Fruit fly (Drosophila melanogaster): ENCODE results near the gene CG31633.

Gene CG31633

DNA sequence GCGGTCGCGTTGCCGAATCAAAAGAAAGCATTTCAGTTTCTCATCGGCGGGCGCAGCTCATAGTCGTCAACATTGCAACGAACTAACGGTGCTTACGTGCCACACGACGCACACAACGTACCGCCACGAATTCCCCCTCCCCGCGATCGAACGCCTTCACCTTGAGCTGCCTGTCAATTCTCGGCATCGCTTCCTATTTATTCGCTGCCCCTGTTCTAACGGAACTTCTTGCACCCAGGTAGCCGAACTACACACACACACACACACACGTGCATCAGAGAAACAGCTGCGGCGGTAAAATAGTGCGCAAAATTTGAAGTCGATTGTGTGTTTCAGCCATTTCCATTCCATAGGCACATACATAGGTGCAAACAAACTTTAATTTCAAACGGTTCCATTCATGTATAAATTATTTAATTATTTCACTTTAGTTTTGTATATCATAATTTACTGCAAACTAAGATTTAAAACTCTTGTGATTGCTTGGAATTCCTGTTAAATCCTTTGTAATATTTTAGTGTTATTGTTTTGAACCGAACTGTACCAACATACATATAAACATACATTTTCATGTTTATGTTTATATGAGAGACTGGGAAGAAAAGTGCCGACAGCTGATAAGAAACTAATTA is 44.6 kb downstream of the CG31633 start:
- TF ChIP-seq ey (GFP tag; optimal IDR thresholded peaks at IDR 0.05) (no peak), lola (GFP tag; optimal IDR thresholded peaks at IDR 0.05) (no peak), Dif (GFP tag; optimal IDR thresholded peaks at IDR 0.05; ENCODE audit: partially characterized antibody) (no peak), Hr83 (GFP tag; optimal IDR thresholded peaks at IDR 0.05; ENCODE audit: poor library complexity, severe bottlenecking) (no peak), h (GFP tag; optimal IDR thresholded peaks at IDR 0.05) (no peak), pan (optimal IDR thresholded peaks at IDR 0.05) (no peak), psq (GFP tag; optimal IDR thresholded peaks at IDR 0.05) (no peak), HLH106 (tag; optimal IDR thresholded peaks at IDR 0.05) (no peak), jim (GFP tag; optimal IDR thresholded peaks at IDR 0.05) (no peak), dl (GFP tag; optimal IDR thresholded peaks at IDR 0.05; ENCODE audit: insufficient read depth in 1 of 2, partially characterized antibody in 2 of 2) (no peak), Hnf4 (GFP tag; optimal IDR thresholded peaks at IDR 0.05) (no peak), N (GFP tag; optimal IDR thresholded peaks at IDR 0.05) (no peak), Sp1 (GFP tag; optimal IDR thresholded peaks at IDR 0.05) (no peak), woc (GFP tag; optimal IDR thresholded peaks at IDR 0.05) (no peak), CG9705 (GFP tag; optimal IDR thresholded peaks at IDR 0.05) (no peak), rgr (GFP tag; optimal IDR thresholded peaks at IDR 0.05) (no peak), Rel (GFP tag; optimal IDR thresholded peaks at IDR 0.05) (no peak), Rel (tag; optimal IDR thresholded peaks at IDR 0.05) (no peak), fru (GFP tag; optimal IDR thresholded peaks at IDR 0.05) (no peak)

DNA sequence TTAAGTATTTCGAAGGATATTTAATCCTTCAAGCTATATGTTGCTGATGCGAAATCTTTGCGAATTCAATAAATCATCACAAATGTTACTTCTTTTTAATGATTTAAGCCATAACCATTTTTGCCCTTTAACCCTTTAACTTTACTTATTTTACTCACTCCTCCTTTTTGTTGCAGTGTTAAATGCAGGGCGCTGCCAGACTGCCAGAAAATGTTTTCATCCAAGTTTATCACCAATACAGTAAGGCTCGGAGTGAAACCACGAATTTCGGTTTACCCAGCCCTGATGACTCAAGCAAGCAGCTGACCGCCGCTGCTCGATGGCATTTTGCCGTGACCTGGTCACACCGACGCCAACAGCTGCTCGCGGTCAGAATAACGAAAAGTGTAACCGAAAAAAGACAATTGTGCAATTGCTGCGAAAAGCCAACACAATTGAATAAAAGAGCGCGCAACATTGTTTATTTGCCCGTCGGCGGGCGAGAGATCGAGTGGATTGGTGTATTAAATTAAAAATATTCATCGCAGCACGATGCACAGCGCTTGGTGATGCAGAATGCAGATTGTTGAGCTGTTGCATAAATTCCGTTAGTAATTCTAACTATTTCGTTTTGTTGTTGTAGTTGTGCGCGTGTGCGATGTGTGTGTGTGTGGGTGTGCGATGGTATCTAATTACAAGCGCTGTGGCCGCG is 45.3 kb downstream of the CG31633 start, which contains the start of gene CG11050:
CG11050 (plus strand) TSS at position 329 of the 691 bp plus-strand sequence.
- TF ChIP-seq Mio (GFP tag; optimal IDR thresholded peaks at IDR 0.05) (no peak), dl (GFP tag; optimal IDR thresholded peaks at IDR 0.05; ENCODE audit: insufficient read depth in 1 of 2, partially characterized antibody in 2 of 2) (no peak), CG9705 (GFP tag; optimal IDR thresholded peaks at IDR 0.05) (no peak), Dif (GFP tag; optimal IDR thresholded peaks at IDR 0.05; ENCODE audit: partially characterized antibody) (no peak), rgr (GFP tag; optimal IDR thresholded peaks at IDR 0.05) (peak; percentile 76), psq (GFP tag; optimal IDR thresholded peaks at IDR 0.05) (peak; percentile 18), OdsH (GFP tag; optimal IDR thresholded peaks at IDR 0.05) (peak; percentile 29), brk (GFP tag; optimal IDR thresholded peaks at IDR 0.05) (no peak), h (GFP tag; optimal IDR thresholded peaks at IDR 0.05) (peak; percentile 56), N (GFP tag; optimal IDR thresholded peaks at IDR 0.05) (no peak), br (GFP tag; optimal IDR thresholded peaks at IDR 0.05) (peak; percentile 54), Rel (GFP tag; optimal IDR thresholded peaks at IDR 0.05) (no peak), Rel (tag; optimal IDR thresholded peaks at IDR 0.05) (peak; percentile 50), pan (optimal IDR thresholded peaks at IDR 0.05) (no peak), Hnf4 (GFP tag; optimal IDR thresholded peaks at IDR 0.05) (peak; percentile 64), CrebA (GFP tag; optimal IDR thresholded peaks at IDR 0.05; ENCODE audit: borderline replicate concordance) (peak; percentile 34), usp (GFP tag; optimal IDR thresholded peaks at IDR 0.05) (no peak), lola (GFP tag; optimal IDR thresholded peaks at IDR 0.05) (no peak), fru (GFP tag; optimal IDR thresholded peaks at IDR 0.05) (peak; percentile 56), sv (GFP tag; optimal IDR thresholded peaks at IDR 0.05) (peak; percentile 27), Dfd (GFP tag; optimal IDR thresholded peaks at IDR 0.05) (no peak), Sp1 (GFP tag; optimal IDR thresholded peaks at IDR 0.05) (peak; percentile 33), dmrt93B (GFP tag; optimal IDR thresholded peaks at IDR 0.05) (no peak), ey (GFP tag; optimal IDR thresholded peaks at IDR 0.05) (peak; percentile 58), Vsx2 (GFP tag; optimal IDR thresholded peaks at IDR 0.05; ENCODE audit: partially characterized antibody) (peak; percentile 37), foxo (GFP tag; optimal IDR thresholded peaks at IDR 0.05) (peak in 1 of 2 experiments; percentile 74), Myc (optimal IDR thresholded peaks at IDR 0.05) (no peak), Jra (GFP tag; optimal IDR thresholded peaks at IDR 0.05) (peak; percentile 93), HLH106 (tag; optimal IDR thresholded peaks at IDR 0.05) (peak; percentile 50), tai (GFP tag; optimal IDR thresholded peaks at IDR 0.05) (peak; percentile 68), Abd-B (GFP tag; optimal IDR thresholded peaks at IDR 0.05) (no peak), dsf (GFP tag; optimal IDR thresholded peaks at IDR 0.05; ENCODE audit: borderline replicate concordance) (no peak), Hr78 (GFP tag; optimal IDR thresholded peaks at IDR 0.05) (no peak), CG32264 (GFP tag; optimal IDR thresholded peaks at IDR 0.05) (no peak), sage (GFP tag; optimal IDR thresholded peaks at IDR 0.05) (no peak), woc (GFP tag; optimal IDR thresholded peaks at IDR 0.05) (no peak), Hr83 (GFP tag; optimal IDR thresholded peaks at IDR 0.05; ENCODE audit: poor library complexity, severe bottlenecking) (peak; percentile 5), jim (GFP tag; optimal IDR thresholded peaks at IDR 0.05) (no peak), GATAd (GFP tag; optimal IDR thresholded peaks at IDR 0.05) (no peak)

Data from whole organism, wandering third instar larva.